Fruit fly (Drosophila melanogaster): Measurements from ENCODE around the gene CG13896.

dm6 chr3L:743155-743554 lies 31.5 kb upstream of the CG13896 start:
- TF ChIP-seq Myc (optimal IDR thresholded peaks at IDR 0.05) (no peak), insv (optimal IDR thresholded peaks at IDR 0.05) (no peak), h (optimal IDR thresholded peaks at IDR 0.05) (no peak), psq (optimal IDR thresholded peaks at IDR 0.05) (no peak), Sin3A (optimal IDR thresholded peaks at IDR 0.05) (no peak)
